Fruit fly (Drosophila melanogaster): Measurements from ENCODE around the gene CG9154.

The CG9154 gene

DNA sequence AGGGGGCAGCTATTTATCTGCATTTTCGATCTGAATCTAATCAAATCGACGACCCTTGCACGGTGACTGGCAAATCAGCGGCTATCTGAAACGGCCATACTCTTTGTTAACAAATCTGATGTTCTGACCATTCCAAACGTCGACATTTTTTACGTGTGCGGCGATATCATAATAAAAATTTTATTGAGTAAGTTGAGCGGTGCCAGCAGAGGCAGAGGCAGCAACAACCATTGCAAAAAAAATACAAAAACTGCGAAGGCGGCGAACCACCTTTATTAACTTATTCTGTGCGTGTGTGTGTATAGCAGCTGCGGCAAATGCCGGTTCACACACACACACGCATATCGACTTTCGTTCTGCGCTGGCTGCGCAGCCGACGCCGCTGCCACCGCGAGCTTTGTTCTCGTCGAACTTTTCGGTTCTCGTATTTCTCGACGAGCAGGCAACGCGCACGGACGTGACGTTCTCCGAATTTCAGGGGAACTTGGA, 11.7 kb upstream of the CG9154 start, which contains the start of gene Kr-h1 (continued):
- no peak for TF ChIP-seq pb (GFP tag; optimal IDR thresholded peaks at IDR 0.05)
- no peak for TF ChIP-seq Dfd (GFP tag; optimal IDR thresholded peaks at IDR 0.05)
- TF ChIP-seq CG34376 (GFP tag; optimal IDR thresholded peaks at IDR 0.05) = peak; percentile 14
- no peak for TF ChIP-seq CG2678 (tag; optimal IDR thresholded peaks at IDR 0.05)
- TF ChIP-seq CG42726 (GFP tag; IDR thresholded peaks at IDR 0.05; ENCODE audit: partially characterized antibody) = peak; percentile 63; the same call in 1 of the 2 replicates
- TF ChIP-seq Jarid2 (GFP tag; optimal IDR thresholded peaks at IDR 0.05) = peak; percentile 33
- peak; percentile 14 for TF ChIP-seq scrt (GFP tag; optimal IDR thresholded peaks at IDR 0.05)
- no peak for TF ChIP-seq btn (GFP tag; optimal IDR thresholded peaks at IDR 0.05)
- TF ChIP-seq CG13424 (tag; optimal IDR thresholded peaks at IDR 0.05) = no peak
- no peak for TF ChIP-seq unpg (GFP tag; optimal IDR thresholded peaks at IDR 0.05)
- no peak for TF ChIP-seq Xrp1 (GFP tag; IDR thresholded peaks at IDR 0.05)
- TF ChIP-seq CG30020 (tag; optimal IDR thresholded peaks at IDR 0.05) = no peak
- no peak for TF ChIP-seq sqz (GFP tag; optimal IDR thresholded peaks at IDR 0.05)
- TF ChIP-seq grn (GFP tag; optimal IDR thresholded peaks at IDR 0.05) = peak; percentile 46
- TF ChIP-seq CTCF (GFP tag; optimal IDR thresholded peaks at IDR 0.05) = no peak

dm6 chr2L:6081134-6081832, 10.8 kb upstream of the CG9154 start:
- TF ChIP-seq cg (GFP tag; optimal IDR thresholded peaks at IDR 0.05) = peak; percentile 27
- peak; percentile 50; the same call in 1 of the 2 replicates for TF ChIP-seq CG4360 (GFP tag; IDR thresholded peaks at IDR 0.05)
- TF ChIP-seq salm (tag; optimal IDR thresholded peaks at IDR 0.05) = no peak
- no peak for TF ChIP-seq CG2202 (tag; optimal IDR thresholded peaks at IDR 0.05)
- TF ChIP-seq CG12744 (GFP tag; optimal IDR thresholded peaks at IDR 0.05) = no peak
- TF ChIP-seq tap (tag; optimal IDR thresholded peaks at IDR 0.05) = no peak
- no peak for TF ChIP-seq Trl (optimal IDR thresholded peaks at IDR 0.05)
- no peak for TF ChIP-seq Trl (GFP tag; optimal IDR thresholded peaks at IDR 0.05)
- TF ChIP-seq pros (GFP tag; optimal IDR thresholded peaks at IDR 0.05) = peak; percentile 86
- TF ChIP-seq CG13894 (tag; optimal IDR thresholded peaks at IDR 0.05) = no peak
- TF ChIP-seq CG12155 (GFP tag; optimal IDR thresholded peaks at IDR 0.05) = peak; percentile 6
- no peak for TF ChIP-seq PHDP (tag; optimal IDR thresholded peaks at IDR 0.05)
- no peak for TF ChIP-seq Myb (GFP tag; optimal IDR thresholded peaks at IDR 0.05)
- TF ChIP-seq seq (GFP tag; IDR thresholded peaks at IDR 0.05) = no peak
- no peak for TF ChIP-seq Vsx1 (GFP tag; optimal IDR thresholded peaks at IDR 0.05)
- no peak for TF ChIP-seq E2f2 (GFP tag; IDR thresholded peaks at IDR 0.05)
- peak; percentile 14 for TF ChIP-seq Deaf1 (tag; optimal IDR thresholded peaks at IDR 0.05)
- TF ChIP-seq sens (GFP tag) = peak; percentile 3
- no peak for TF ChIP-seq MBD-R2 (GFP tag; IDR thresholded peaks at IDR 0.05)
- TF ChIP-seq bab2 (GFP tag; optimal IDR thresholded peaks at IDR 0.05) = no peak
- no peak for TF ChIP-seq CG7786 (GFP tag; optimal IDR thresholded peaks at IDR 0.05)
- TF ChIP-seq btn (GFP tag; optimal IDR thresholded peaks at IDR 0.05) = no peak
- no peak for TF ChIP-seq wdn (GFP tag; IDR thresholded peaks at IDR 0.05)
- no peak for TF ChIP-seq maf-S (GFP tag; optimal IDR thresholded peaks at IDR 0.05)
- peak; percentile 21 for TF ChIP-seq CG8478 (optimal IDR thresholded peaks at IDR 0.05)
- no peak for TF ChIP-seq CG4282 (GFP tag; optimal IDR thresholded peaks at IDR 0.05)
- TF ChIP-seq twi (tag; optimal IDR thresholded peaks at IDR 0.05) = peak; percentile 38
- no peak for TF ChIP-seq ATbp (GFP tag; optimal IDR thresholded peaks at IDR 0.05)
- TF ChIP-seq usp (GFP tag; optimal IDR thresholded peaks at IDR 0.05) = no peak
- no peak for TF ChIP-seq slou (GFP tag; optimal IDR thresholded peaks at IDR 0.05)
- no peak for TF ChIP-seq CG3163 (GFP tag; optimal IDR thresholded peaks at IDR 0.05)
- TF ChIP-seq Xrp1 (GFP tag; IDR thresholded peaks at IDR 0.05) = 0 out of 2 replicates have a peak, but pooled peaks have one; percentile 20
- no peak for TF ChIP-seq Hr78 (GFP tag; optimal IDR thresholded peaks at IDR 0.05)
- TF ChIP-seq rib (GFP tag; IDR thresholded peaks at IDR 0.05) = no peak
- peak; percentile 45; the same call in 1 of the 2 replicates for TF ChIP-seq crol (GFP tag; IDR thresholded peaks at IDR 0.05)
- no peak for TF ChIP-seq Ssrp (tag; optimal IDR thresholded peaks at IDR 0.05)
- no peak for TF ChIP-seq vnd (GFP tag; IDR thresholded peaks at IDR 0.05; ENCODE audit: partially characterized antibody)
